Worm (Caenorhabditis elegans): Measurements from ENCODE around the gene sem-5.

DNA sequence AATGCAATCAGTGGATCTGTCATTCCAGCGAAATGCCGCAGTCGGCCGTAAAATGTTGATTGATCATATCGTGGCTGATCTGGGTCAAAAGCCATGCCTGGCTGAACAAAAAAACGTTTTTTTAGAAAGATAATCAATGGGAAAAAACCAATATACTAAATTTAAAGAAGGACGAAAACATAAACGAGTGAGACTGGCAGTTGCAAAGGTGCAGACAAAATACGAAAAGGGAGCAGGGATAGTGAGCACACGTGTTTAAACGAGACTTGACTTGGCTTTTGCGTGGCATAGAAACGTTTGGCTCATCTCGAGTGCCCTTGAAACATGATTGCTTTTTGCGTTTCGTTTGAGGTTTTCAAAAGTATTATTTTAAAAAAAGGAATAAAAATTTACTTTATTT is 3.3 kb downstream of the sem-5 start, which contains the start of gene sfxn-2:
- TF ChIP-seq elt-1 (tag; optimal IDR thresholded peaks at IDR 0.05; ENCODE audit: borderline replicate concordance, insufficient read depth) (no peak), nhr-28 (tag; optimal IDR thresholded peaks at IDR 0.05) (no peak), ceh-39 (tag; optimal IDR thresholded peaks at IDR 0.05) (no peak), hlh-1 (tag; optimal IDR thresholded peaks at IDR 0.05) (no peak), snpc-4 (tag; optimal IDR thresholded peaks at IDR 0.05) (no peak), nhr-76 (tag; optimal IDR thresholded peaks at IDR 0.05) (no peak), blmp-1 (tag; optimal IDR thresholded peaks at IDR 0.05) (no peak), nhr-12 (tag; optimal IDR thresholded peaks at IDR 0.05) (no peak), sptf-1 (tag; optimal IDR thresholded peaks at IDR 0.05) (no peak), ztf-11 (tag; optimal IDR thresholded peaks at IDR 0.05) (no peak), flh-1 (GFP tag; optimal IDR thresholded peaks at IDR 0.05) (no peak)
